Fruit fly (Drosophila melanogaster) whole organism, embryonic: Measurements from ENCODE around the gene mld.

Experiments
- CG11093 ChIP-seq: fragments of 200-800 bp; sonication (Bioruptor generic); IDR thresholded peaks from 3 replicates; pipeline ENCODE4 v1.3.6; 2022; ENCODE audit warnings: missing biosample characterization, missing genetic modification characterization
- CG11398 ChIP-seq: fragments of 200-800 bp; sonication (Bioruptor generic); optimal IDR thresholded peaks from 2 replicates; lab custom pipeline; 2016; ENCODE audit warnings: missing biosample characterization, missing genetic modification characterization
- CG11560 ChIP-seq: fragments of 200-800 bp; sonication (Bioruptor generic); IDR thresholded peaks from 3 replicates; pipeline ENCODE4 v1.3.6; 2022; ENCODE audit warnings: missing biosample characterization, missing genetic modification characterization
- CG11696 ChIP-seq: fragments of 200-800 bp; sonication (Bioruptor generic); IDR thresholded peaks from 2 replicates; pipeline ENCODE4 v1.3.6; 2022; ENCODE audit warnings: missing biosample characterization, missing genetic modification characterization
- CG12219 ChIP-seq: fragments of 200-800 bp; sonication (Bioruptor generic); optimal IDR thresholded peaks from 3 replicates; lab custom pipeline; 2018; ENCODE audit warnings: missing biosample characterization, mild to moderate bottlenecking, missing genetic modification characterization
- CG13424 ChIP-seq: fragments of 200-800 bp; sonication (Bioruptor generic); optimal IDR thresholded peaks from 2 replicates; lab custom pipeline; 2019; ENCODE audit warnings: missing biosample characterization, mild to moderate bottlenecking, missing genetic modification characterization, moderate library complexity
- CG13624 ChIP-seq: fragments of 200-800 bp; sonication (Bioruptor generic); optimal IDR thresholded peaks from 2 replicates; lab custom pipeline; 2016; ENCODE audit warnings: missing biosample characterization, missing genetic modification characterization
- CG13894 ChIP-seq: fragments of 200-800 bp; sonication (Bioruptor generic); optimal IDR thresholded peaks from 3 replicates; lab custom pipeline; 2018; ENCODE audit warnings: missing biosample characterization, mild to moderate bottlenecking, missing genetic modification characterization, moderate library complexity
- CG15479 ChIP-seq: fragments of 200-800 bp; sonication (Bioruptor generic); optimal IDR thresholded peaks from 3 replicates; lab custom pipeline; 2019; ENCODE audit warnings: missing biosample characterization, mild to moderate bottlenecking, missing genetic modification characterization, moderate library complexity
- CG17912 ChIP-seq: fragments of 200-800 bp; sonication (Bioruptor generic); optimal IDR thresholded peaks from 2 replicates; lab custom pipeline; 2018; ENCODE audit warnings: missing biosample characterization, mild to moderate bottlenecking, missing genetic modification characterization
- CG18262 ChIP-seq: fragments of 200-800 bp; optimal IDR thresholded peaks from 3 replicates; lab custom pipeline; 2019; ENCODE audit warnings: missing biosample characterization, mild to moderate bottlenecking, missing genetic modification characterization, moderate library complexity
- CG33557 ChIP-seq: fragments of 200-800 bp; sonication (Bioruptor generic); optimal IDR thresholded peaks from 2 replicates; lab custom pipeline; 2019; ENCODE audit warnings: missing biosample characterization, mild to moderate bottlenecking, missing genetic modification characterization, moderate library complexity
- CG3407 ChIP-seq: fragments of 200-800 bp; sonication (Bioruptor generic); optimal IDR thresholded peaks from 2 replicates; lab custom pipeline; 2018; ENCODE audit warnings: missing biosample characterization, mild to moderate bottlenecking, missing genetic modification characterization
- CG4360 ChIP-seq: fragments of 200-800 bp; sonication (Bioruptor generic); IDR thresholded peaks from 2 replicates; pipeline ENCODE4 v1.3.6; 2022; ENCODE audit warnings: missing biosample characterization, missing genetic modification characterization
- CG4404 ChIP-seq: fragments of 200-800 bp; sonication (Bioruptor generic); IDR thresholded peaks from 2 replicates; pipeline ENCODE4 v1.3.6; 2022; ENCODE audit warnings: missing biosample characterization, missing genetic modification characterization
- CG4730 ChIP-seq: fragments of 200-800 bp; sonication (Bioruptor generic); IDR thresholded peaks from 2 replicates; pipeline ENCODE4 v1.3.6; 2022; ENCODE audit warnings: missing biosample characterization, missing genetic modification characterization
- CG4854 ChIP-seq: fragments of 200-800 bp; sonication (Bioruptor generic); optimal IDR thresholded peaks from 2 replicates; lab custom pipeline; 2016; ENCODE audit warnings: missing biosample characterization, missing genetic modification characterization, inconsistent platforms
- CG6272 ChIP-seq: fragments of 200-800 bp; sonication (Bioruptor generic); IDR thresholded peaks from 2 replicates; pipeline ENCODE4 v1.3.6; 2022; ENCODE audit warnings: missing biosample characterization, missing genetic modification characterization
- CG7357 ChIP-seq: fragments of 200-800 bp; sonication (Bioruptor generic); IDR thresholded peaks from 3 replicates; pipeline ENCODE4 v1.3.6; 2022; ENCODE audit warnings: missing biosample characterization, missing genetic modification characterization
- CG7987 ChIP-seq: fragments of 200-800 bp; sonication (Bioruptor generic); optimal IDR thresholded peaks from 2 replicates; lab custom pipeline; 2018; ENCODE audit warnings: missing biosample characterization, mild to moderate bottlenecking, missing genetic modification characterization, moderate library complexity
- CG9876 ChIP-seq: fragments of 200-800 bp; sonication (Bioruptor generic); optimal IDR thresholded peaks from 2 replicates; lab custom pipeline; 2016; ENCODE audit warnings: missing biosample characterization, missing genetic modification characterization
- Deaf1 ChIP-seq: fragments of 200-800 bp; optimal IDR thresholded peaks from 3 replicates; lab custom pipeline; 2019; ENCODE audit warnings: missing biosample characterization, mild to moderate bottlenecking, missing genetic modification characterization, moderate library complexity
- HHEX ChIP-seq: fragments of 200-800 bp; sonication (Bioruptor generic); optimal IDR thresholded peaks from 3 replicates; lab custom pipeline; 2017; ENCODE audit warnings: missing biosample characterization, mild to moderate bottlenecking, missing genetic modification characterization, missing genetic modification reagents
- Hsf ChIP-seq: fragments of 200-800 bp; sonication (Bioruptor generic); optimal IDR thresholded peaks from 3 replicates; lab custom pipeline; 2016; ENCODE audit warnings: missing biosample characterization, missing genetic modification characterization
- Lim3 ChIP-seq: fragments of 200-800 bp; sonication (Bioruptor generic); IDR thresholded peaks from 2 replicates; pipeline ENCODE4 v1.3.6; 2022; ENCODE audit warnings: missing biosample characterization, missing genetic modification characterization
- MBD-R2 ChIP-seq: fragments of 200-800 bp; sonication (Bioruptor generic); IDR thresholded peaks from 2 replicates; pipeline ENCODE4 v1.3.6; 2022; ENCODE audit warnings: missing biosample characterization, missing genetic modification characterization
- Ravus ChIP-seq: fragments of 200-800 bp; sonication (Bioruptor generic); IDR thresholded peaks from 2 replicates; pipeline ENCODE4 v1.3.6; 2022; ENCODE audit warnings: missing biosample characterization, missing genetic modification characterization
- Rx ChIP-seq: fragments of 200-800 bp; sonication (Bioruptor generic); IDR thresholded peaks from 2 replicates; pipeline ENCODE4 v1.3.6; 2022; ENCODE audit warnings: missing biosample characterization, missing genetic modification characterization
- Scr ChIP-seq: fragments of 200-800 bp; sonication (Bioruptor generic); IDR thresholded peaks from 2 replicates; pipeline ENCODE4 v1.3.6; 2022; ENCODE audit warnings: missing biosample characterization, missing genetic modification characterization; ENCODE audit not compliant: partially characterized antibody
- Sox102F ChIP-seq: fragments of 200-800 bp; sonication (Bioruptor generic); optimal IDR thresholded peaks from 2 replicates; lab custom pipeline; 2018; ENCODE audit warnings: missing biosample characterization, mild to moderate bottlenecking, missing genetic modification characterization, moderate library complexity
- Vsx1 ChIP-seq: fragments of 200-800 bp; sonication (Bioruptor generic); optimal IDR thresholded peaks from 2 replicates; lab custom pipeline; 2017; ENCODE audit warnings: missing biosample characterization, mild to moderate bottlenecking, missing genetic modification characterization, missing genetic modification reagents
- Xbp1 ChIP-seq: fragments of 200-800 bp; sonication (Bioruptor generic); optimal IDR thresholded peaks from 3 replicates; lab custom pipeline; 2016; ENCODE audit warnings: missing biosample characterization, mild to moderate bottlenecking, missing genetic modification characterization
- aop ChIP-seq: fragments of 200-800 bp; sonication (Bioruptor generic); IDR thresholded peaks from 2 replicates; pipeline ENCODE4 v1.3.6; 2022; ENCODE audit warnings: missing biosample characterization, missing genetic modification characterization
- ash1 ChIP-seq: fragments of 200-800 bp; sonication (Bioruptor generic); optimal IDR thresholded peaks from 2 replicates; lab custom pipeline; 2018; ENCODE audit warnings: missing biosample characterization, mild to moderate bottlenecking, missing genetic modification characterization
- bowl ChIP-seq: fragments of 200-800 bp; sonication (Bioruptor generic); IDR thresholded peaks from 2 replicates; pipeline ENCODE4 v1.3.6; 2022; ENCODE audit warnings: missing biosample characterization, missing genetic modification characterization
- chif ChIP-seq, 2 experiments: fragments of 200-800 bp; sonication (Bioruptor generic); optimal IDR thresholded peaks; 3 replicates each; lab custom pipeline; 2016; ENCODE audit warnings: missing biosample characterization in 2 of 2, missing genetic modification characterization in 2 of 2
- chinmo ChIP-seq: fragments of 200-800 bp; sonication (Bioruptor generic); IDR thresholded peaks from 4 replicates; pipeline ENCODE4 v1.3.6; 2022; ENCODE audit warnings: missing biosample characterization, missing genetic modification characterization; ENCODE audit not compliant: partially characterized antibody
- esg ChIP-seq: fragments of 200-800 bp; sonication (Bioruptor generic); conservative IDR thresholded peaks from 2 replicates; pipeline ENCODE4 v1.3.6; 2022; ENCODE audit warnings: missing biosample characterization, missing genetic modification characterization
- fd64A ChIP-seq: fragments of 200-800 bp; sonication (Bioruptor generic); optimal IDR thresholded peaks from 3 replicates; lab custom pipeline; 2018; ENCODE audit warnings: missing biosample characterization, mild to moderate bottlenecking, missing genetic modification characterization
- ham ChIP-seq: fragments of 200-800 bp; sonication (Bioruptor generic); IDR thresholded peaks from 2 replicates; pipeline ENCODE4 v1.3.6; 2022; ENCODE audit warnings: missing biosample characterization, missing genetic modification characterization
- hb ChIP-seq: fragments of 200-800 bp; sonication (Bioruptor generic); IDR thresholded peaks from 3 replicates; pipeline ENCODE4 v1.3.6; 2022; ENCODE audit warnings: missing biosample characterization, missing genetic modification characterization; ENCODE audit not compliant: partially characterized antibody
- ken ChIP-seq: fragments of 200-800 bp; sonication (Bioruptor generic); IDR thresholded peaks from 3 replicates; pipeline ENCODE4 v1.3.6; 2022; ENCODE audit warnings: missing biosample characterization, missing genetic modification characterization
- luna ChIP-seq: fragments of 200-800 bp; sonication (Bioruptor generic); optimal IDR thresholded peaks from 2 replicates; lab custom pipeline; 2016; ENCODE audit warnings: missing biosample characterization, missing genetic modification characterization
- mam ChIP-seq: fragments of 200-800 bp; sonication (Bioruptor generic); optimal IDR thresholded peaks from 3 replicates; lab custom pipeline; 2016; ENCODE audit warnings: missing biosample characterization, missing genetic modification characterization
- nerfin-2 ChIP-seq: fragments of 200-800 bp; sonication (Bioruptor generic); IDR thresholded peaks from 2 replicates; pipeline ENCODE4 v1.3.6; 2022; ENCODE audit warnings: missing biosample characterization, missing genetic modification characterization; ENCODE audit not compliant: partially characterized antibody
- p53 ChIP-seq: fragments of 200-800 bp; sonication (Bioruptor generic); optimal IDR thresholded peaks from 2 replicates; lab custom pipeline; 2016; ENCODE audit warnings: missing biosample characterization, missing genetic modification characterization
- pb ChIP-seq: fragments of 200-800 bp; sonication (Bioruptor generic); optimal IDR thresholded peaks from 3 replicates; lab custom pipeline; 2016; ENCODE audit warnings: missing biosample characterization, missing genetic modification characterization
- pho ChIP-seq: fragments of 200-800 bp; sonication (Bioruptor generic); optimal IDR thresholded peaks from 2 replicates; lab custom pipeline; 2016; ENCODE audit warnings: missing biosample characterization, missing genetic modification characterization
- pnt ChIP-seq: fragments of 200-800 bp; sonication (Bioruptor generic); optimal IDR thresholded peaks from 3 replicates; lab custom pipeline; 2016; ENCODE audit warnings: missing biosample characterization, missing genetic modification characterization
- sd ChIP-seq: fragments of 200-800 bp; sonication (Bioruptor generic); optimal IDR thresholded peaks from 3 replicates; lab custom pipeline; 2018; ENCODE audit warnings: missing biosample characterization, mild to moderate bottlenecking, missing genetic modification characterization, moderate library complexity
- sisA ChIP-seq: fragments of 200-800 bp; sonication (Bioruptor generic); IDR thresholded peaks from 2 replicates; pipeline ENCODE4 v1.3.6; 2022; ENCODE audit warnings: missing biosample characterization, missing genetic modification characterization
- slou ChIP-seq: fragments of 200-800 bp; sonication (Bioruptor generic); optimal IDR thresholded peaks from 3 replicates; lab custom pipeline; 2016; ENCODE audit warnings: missing biosample characterization, missing genetic modification characterization
- ssp ChIP-seq: fragments of 200-800 bp; sonication (Bioruptor generic); IDR thresholded peaks from 2 replicates; pipeline ENCODE4 v1.3.6; 2022; ENCODE audit warnings: missing biosample characterization, missing genetic modification characterization

mld gene

dm6 chr3R:24625517-24625925 is 40.1 kb downstream of the mld start, which contains the start of the genes Syx18 and atl (continued):
- TF ChIP-seq CG15479 (GFP tag; lab: Kevin White, UChicago): no peak
- TF ChIP-seq Lim3 (GFP tag; lab: Robert Waterston, UW): no peak
- no peak for TF ChIP-seq CG11560
- no peak for TF ChIP-seq hb (GFP tag; lab: Robert Waterston, UW)
- TF ChIP-seq pnt (GFP tag; lab: Kevin White, UChicago): no peak
- no peak for TF ChIP-seq CG7357 (GFP tag; lab: Robert Waterston, UW)
- TF ChIP-seq CG9876: no peak
- TF ChIP-seq Hsf (GFP tag; lab: Kevin White, UChicago): no peak
- TF ChIP-seq bowl: no peak
- no peak for TF ChIP-seq CG33557 (GFP tag; lab: Kevin White, UChicago)
- no peak for TF ChIP-seq p53
- no peak for TF ChIP-seq CG11093
- TF ChIP-seq ash1 (GFP tag; lab: Kevin White, UChicago): no peak
- no peak for TF ChIP-seq CG7987
- TF ChIP-seq CG4730 (GFP tag; lab: Robert Waterston, UW): no peak
- no peak for TF ChIP-seq CG17912 (GFP tag; lab: Kevin White, UChicago)
- no peak for TF ChIP-seq pb
- TF ChIP-seq aop (GFP tag; lab: Robert Waterston, UW): no peak
- TF ChIP-seq CG11398: peak; percentile 1
- TF ChIP-seq CG13894 (tag; lab: Kevin White, UChicago): no peak
- no peak for TF ChIP-seq ssp (GFP tag; lab: Robert Waterston, UW)
- TF ChIP-seq CG3407 (GFP tag; lab: Kevin White, UChicago): no peak
- no peak for TF ChIP-seq Rx
- TF ChIP-seq Ravus (GFP tag; lab: Robert Waterston, UW): no peak
- TF ChIP-seq ken (GFP tag; lab: Robert Waterston, UW): no peak
- TF ChIP-seq Scr (GFP tag; lab: Robert Waterston, UW): peak; percentile 31; the same call in 1 of the 2 replicates
- TF ChIP-seq sd: no peak
- TF ChIP-seq mam (GFP tag; lab: Kevin White, UChicago): no peak
- no peak for TF ChIP-seq HHEX (GFP tag; lab: Kevin White, UChicago)
- peak; percentile 20 for TF ChIP-seq luna
- peak; percentile 14 for TF ChIP-seq fd64A (GFP tag; lab: Kevin White, UChicago)
- TF ChIP-seq sisA (GFP tag; lab: Robert Waterston, UW): no peak
- peak; percentile 71 for TF ChIP-seq Xbp1 (GFP tag; lab: Kevin White, UChicago)
- no peak for TF ChIP-seq esg (GFP tag; lab: Robert Waterston, UW)
- TF ChIP-seq CG4360 (GFP tag; lab: Robert Waterston, UW): no peak
- TF ChIP-seq CG13424 (tag; lab: Kevin White, UChicago): no peak
- TF ChIP-seq CG6272: no peak
- no peak for TF ChIP-seq CG11696 (GFP tag; lab: Robert Waterston, UW)
- TF ChIP-seq CG18262 (tag; lab: Kevin White, UChicago): no peak
- no peak for TF ChIP-seq chif (GFP tag; optimal IDR thresholded peaks at IDR 0.05; lab: Kevin White, UChicago)
- TF ChIP-seq CG4404: no peak
- TF ChIP-seq CG4854 (GFP tag; lab: Kevin White, UChicago): no peak
- peak; percentile 92; the same call in 1 of the 2 replicates for TF ChIP-seq MBD-R2 (GFP tag; lab: Robert Waterston, UW)
- TF ChIP-seq chinmo (GFP tag; lab: Robert Waterston, UW): no peak
- TF ChIP-seq Deaf1 (tag; lab: Kevin White, UChicago): no peak
- no peak for TF ChIP-seq CG12219 (GFP tag; lab: Kevin White, UChicago)
- TF ChIP-seq CG13624 (GFP tag; lab: Kevin White, UChicago): no peak
- TF ChIP-seq pho (GFP tag; lab: Kevin White, UChicago): no peak
- TF ChIP-seq Vsx1 (GFP tag; lab: Kevin White, UChicago): no peak
- no peak for TF ChIP-seq nerfin-2 (GFP tag; lab: Robert Waterston, UW)
- no peak for TF ChIP-seq ham
- no peak for TF ChIP-seq slou (GFP tag; lab: Kevin White, UChicago)
- TF ChIP-seq Sox102F (GFP tag; lab: Kevin White, UChicago): no peak
